Fruit fly (Drosophila melanogaster) whole organism, embryonic: ENCODE results near the gene solo.

ENCODE experiments used
- Abd-B ChIP-seq: fragments of 200-800 bp; sonication (Bioruptor generic); optimal IDR thresholded peaks from 2 replicates; lab custom pipeline; 2018; ENCODE audit warnings: missing biosample characterization, mild to moderate bottlenecking, missing genetic modification characterization, moderate library complexity
- B-H2 ChIP-seq: fragments of 200-800 bp; sonication (Bioruptor generic); optimal IDR thresholded peaks from 2 replicates; lab custom pipeline; 2018; ENCODE audit warnings: missing biosample characterization, mild to moderate bottlenecking, missing genetic modification characterization
- Bgb ChIP-seq: fragments of 200-800 bp; sonication (Bioruptor generic); IDR thresholded peaks from 2 replicates; pipeline ENCODE4 v1.3.6; 2022; ENCODE audit warnings: missing biosample characterization, missing genetic modification characterization; ENCODE audit not compliant: partially characterized antibody
- CG1024 ChIP-seq: fragments of 200-800 bp; sonication (Bioruptor generic); IDR thresholded peaks from 2 replicates; pipeline ENCODE4 v1.3.6; 2022; ENCODE audit warnings: missing biosample characterization, missing genetic modification characterization
- CG10267 ChIP-seq: fragments of 200-800 bp; sonication (Bioruptor generic); optimal IDR thresholded peaks from 2 replicates; lab custom pipeline; 2018; ENCODE audit warnings: missing biosample characterization, mild to moderate bottlenecking, missing genetic modification characterization, moderate library complexity
- CG11398 ChIP-seq: fragments of 200-800 bp; sonication (Bioruptor generic); optimal IDR thresholded peaks from 2 replicates; lab custom pipeline; 2016; ENCODE audit warnings: missing biosample characterization, missing genetic modification characterization
- CG11696 ChIP-seq: fragments of 200-800 bp; sonication (Bioruptor generic); IDR thresholded peaks from 2 replicates; pipeline ENCODE4 v1.3.6; 2022; ENCODE audit warnings: missing biosample characterization, missing genetic modification characterization
- CG13123 ChIP-seq: fragments of 200-800 bp; sonication (Bioruptor generic); optimal IDR thresholded peaks from 2 replicates; lab custom pipeline; 2016; ENCODE audit warnings: missing biosample characterization, missing genetic modification characterization
- CG18011 ChIP-seq: fragments of 200-800 bp; sonication (Bioruptor generic); optimal IDR thresholded peaks from 2 replicates; lab custom pipeline; 2017; ENCODE audit warnings: missing biosample characterization, missing genetic modification characterization, mild to moderate bottlenecking, moderate library complexity, missing genotype
- CG18262 ChIP-seq: fragments of 200-800 bp; optimal IDR thresholded peaks from 3 replicates; lab custom pipeline; 2019; ENCODE audit warnings: missing biosample characterization, mild to moderate bottlenecking, missing genetic modification characterization, moderate library complexity
- CG18764 ChIP-seq: fragments of 200-800 bp; sonication (Bioruptor generic); optimal IDR thresholded peaks from 3 replicates; lab custom pipeline; 2016; ENCODE audit warnings: missing biosample characterization, missing genetic modification characterization
- CG2116 ChIP-seq: fragments of 200-800 bp; sonication (Bioruptor generic); optimal IDR thresholded peaks from 3 replicates; lab custom pipeline; 2018; ENCODE audit warnings: missing biosample characterization, mild to moderate bottlenecking, missing genetic modification characterization
- CG30403 ChIP-seq: fragments of 200-800 bp; sonication (Bioruptor generic); optimal IDR thresholded peaks from 3 replicates; lab custom pipeline; 2016; ENCODE audit warnings: missing biosample characterization, missing genetic modification characterization
- CG33213 ChIP-seq: fragments of 200-800 bp; sonication (Bioruptor generic); optimal IDR thresholded peaks from 3 replicates; lab custom pipeline; 2016; ENCODE audit warnings: missing biosample characterization, missing genetic modification characterization
- CG3726 ChIP-seq: fragments of 200-800 bp; sonication (Bioruptor generic); IDR thresholded peaks from 3 replicates; pipeline ENCODE4, ENCODE4 v1.3.6; 2022; ENCODE audit warnings: missing biosample characterization, missing genetic modification characterization
- CG4328 ChIP-seq: fragments of 200-800 bp; sonication (Bioruptor generic); optimal IDR thresholded peaks from 3 replicates; lab custom pipeline; 2017; ENCODE audit warnings: missing biosample characterization, missing genetic modification reagents, missing genetic modification characterization
- CG6813 ChIP-seq: fragments of 200-800 bp; sonication (Bioruptor generic); optimal IDR thresholded peaks from 2 replicates; lab custom pipeline; 2017; ENCODE audit warnings: missing biosample characterization, missing genetic modification characterization, mild to moderate bottlenecking, moderate library complexity, missing genetic modification reagents
- CG7271 ChIP-seq: fragments of 200-800 bp; sonication (Bioruptor generic); optimal IDR thresholded peaks from 2 replicates; lab custom pipeline; 2018; ENCODE audit warnings: missing biosample characterization, mild to moderate bottlenecking, missing genetic modification characterization, moderate library complexity
- CG7556 ChIP-seq: fragments of 200-800 bp; sonication (Bioruptor generic); optimal IDR thresholded peaks from 2 replicates; lab custom pipeline; 2017; ENCODE audit warnings: missing biosample characterization, mild to moderate bottlenecking, missing genetic modification characterization
- CG7745 ChIP-seq: fragments of 200-800 bp; sonication (Bioruptor generic); optimal IDR thresholded peaks from 2 replicates; lab custom pipeline; 2018; ENCODE audit warnings: missing biosample characterization, mild to moderate bottlenecking, missing genetic modification characterization, moderate library complexity
- CG7987 ChIP-seq: fragments of 200-800 bp; sonication (Bioruptor generic); optimal IDR thresholded peaks from 2 replicates; lab custom pipeline; 2018; ENCODE audit warnings: missing biosample characterization, mild to moderate bottlenecking, missing genetic modification characterization, moderate library complexity
- CG8281 ChIP-seq: fragments of 200-800 bp; sonication (Bioruptor generic); optimal IDR thresholded peaks from 2 replicates; lab custom pipeline; 2018; ENCODE audit warnings: missing biosample characterization, mild to moderate bottlenecking, missing genetic modification characterization, moderate library complexity
- CG8290 ChIP-seq, 3 experiments: fragments of 200-800 bp; sonication (Bioruptor generic); optimal IDR thresholded peaks; 2 replicates each; lab custom pipeline; 2016 to 2019; ENCODE audit warnings: missing biosample characterization in 3 of 3, missing genetic modification characterization in 3 of 3, mild to moderate bottlenecking in 2 of 3, moderate library complexity in 1 of 3
- Fer1 ChIP-seq: fragments of 200-800 bp; sonication (Bioruptor generic); optimal IDR thresholded peaks from 2 replicates; lab custom pipeline; 2017; ENCODE audit warnings: missing biosample characterization, mild to moderate bottlenecking, missing genetic modification characterization
- Lhr ChIP-seq: fragments of 200-800 bp; sonication (Bioruptor generic); optimal IDR thresholded peaks from 3 replicates; lab custom pipeline; 2017; ENCODE audit warnings: mild to moderate bottlenecking, missing biosample characterization, missing genetic modification reagents, missing genetic modification characterization
- MESR4 ChIP-seq: fragments of 200-800 bp; sonication (Bioruptor generic); optimal IDR thresholded peaks from 2 replicates; lab custom pipeline; 2018; ENCODE audit warnings: missing biosample characterization, mild to moderate bottlenecking, missing genetic modification characterization, moderate library complexity
- Myb ChIP-seq: fragments of 200-800 bp; sonication (Bioruptor generic); optimal IDR thresholded peaks from 2 replicates; lab custom pipeline; 2016; ENCODE audit warnings: missing biosample characterization, missing genetic modification characterization
- Nf-YA ChIP-seq: fragments of 200-800 bp; sonication (Bioruptor generic); IDR thresholded peaks from 2 replicates; pipeline ENCODE4 v1.3.6; 2022; ENCODE audit warnings: missing biosample characterization, missing genetic modification characterization
- Optix ChIP-seq: fragments of 200-800 bp; sonication (Bioruptor generic); IDR thresholded peaks from 3 replicates; pipeline ENCODE4 v1.3.6; 2022; ENCODE audit warnings: missing biosample characterization, missing genetic modification characterization
- Spps ChIP-seq: fragments of 200-800 bp; sonication (Bioruptor generic); optimal IDR thresholded peaks from 2 replicates; lab custom pipeline; 2018; ENCODE audit warnings: missing biosample characterization, mild to moderate bottlenecking, missing genetic modification characterization
- Xbp1 ChIP-seq: fragments of 200-800 bp; sonication (Bioruptor generic); optimal IDR thresholded peaks from 3 replicates; lab custom pipeline; 2016; ENCODE audit warnings: missing biosample characterization, mild to moderate bottlenecking, missing genetic modification characterization
- ab ChIP-seq: fragments of 200-800 bp; sonication (Bioruptor generic); optimal IDR thresholded peaks from 2 replicates; lab custom pipeline; 2016; ENCODE audit warnings: missing biosample characterization, missing genetic modification characterization
- al ChIP-seq: fragments of 200-800 bp; sonication (Bioruptor generic); IDR thresholded peaks from 2 replicates; pipeline ENCODE4 v1.3.6; 2022; ENCODE audit warnings: missing biosample characterization, missing genetic modification characterization
- ap ChIP-seq: fragments of 200-800 bp; sonication (Bioruptor generic); IDR thresholded peaks from 2 replicates; pipeline ENCODE4 v1.3.6; 2022; ENCODE audit warnings: missing biosample characterization, missing genetic modification characterization
- bab2 ChIP-seq: fragments of 200-800 bp; sonication (Bioruptor generic); optimal IDR thresholded peaks from 2 replicates; lab custom pipeline; 2016; ENCODE audit warnings: missing biosample characterization, missing genetic modification characterization
- chif ChIP-seq, 2 experiments: fragments of 200-800 bp; sonication (Bioruptor generic); optimal IDR thresholded peaks; 3 replicates each; lab custom pipeline; 2016; ENCODE audit warnings: missing biosample characterization in 2 of 2, missing genetic modification characterization in 2 of 2
- crc ChIP-seq: fragments of 200-800 bp; sonication (Bioruptor generic); optimal IDR thresholded peaks from 2 replicates; lab custom pipeline; 2016; ENCODE audit warnings: missing biosample characterization, missing genetic modification characterization
- dimm ChIP-seq: fragments of 200-800 bp; sonication (Bioruptor generic); IDR thresholded peaks from 2 replicates; pipeline ENCODE4 v1.3.6; 2022; ENCODE audit warnings: missing biosample characterization, missing genetic modification characterization
- emc ChIP-seq: fragments of 200-800 bp; sonication (Bioruptor generic); optimal IDR thresholded peaks from 2 replicates; lab custom pipeline; 2016; ENCODE audit warnings: missing biosample characterization, missing genetic modification characterization
- en ChIP-seq: fragments of 200-800 bp; sonication (Bioruptor generic); optimal IDR thresholded peaks from 2 replicates; lab custom pipeline; 2016; ENCODE audit warnings: missing biosample characterization, missing genetic modification characterization
- gcm2 ChIP-seq: fragments of 200-800 bp; sonication (Bioruptor generic); optimal IDR thresholded peaks from 2 replicates; lab custom pipeline; 2016; ENCODE audit warnings: missing biosample characterization, missing genetic modification characterization
- her ChIP-seq: fragments of 200-800 bp; sonication (Bioruptor generic); optimal IDR thresholded peaks from 2 replicates; lab custom pipeline; 2016; ENCODE audit warnings: missing biosample characterization, missing genetic modification characterization
- maf-S ChIP-seq: fragments of 200-800 bp; sonication (Bioruptor generic); optimal IDR thresholded peaks from 2 replicates; lab custom pipeline; 2016; ENCODE audit warnings: missing biosample characterization, missing genetic modification characterization
- phol ChIP-seq: fragments of 200-800 bp; sonication (Bioruptor generic); optimal IDR thresholded peaks from 3 replicates; lab custom pipeline; 2018; ENCODE audit warnings: missing biosample characterization, mild to moderate bottlenecking, missing genetic modification characterization, moderate library complexity
- slou ChIP-seq: fragments of 200-800 bp; sonication (Bioruptor generic); optimal IDR thresholded peaks from 3 replicates; lab custom pipeline; 2016; ENCODE audit warnings: missing biosample characterization, missing genetic modification characterization
- slp2 ChIP-seq: fragments of 200-800 bp; sonication (Bioruptor generic); optimal IDR thresholded peaks from 2 replicates; lab custom pipeline; 2016; ENCODE audit warnings: missing biosample characterization, missing genetic modification characterization
- sob ChIP-seq: fragments of 200-800 bp; sonication (Bioruptor generic); IDR thresholded peaks from 2 replicates; pipeline ENCODE4 v1.3.6; 2022; ENCODE audit warnings: missing biosample characterization, missing genetic modification characterization
- sr ChIP-seq: fragments of 200-800 bp; sonication (Bioruptor generic); IDR thresholded peaks from 3 replicates; pipeline ENCODE4 v1.3.6; 2022; ENCODE audit warnings: missing biosample characterization, missing genetic modification characterization
- tx ChIP-seq: fragments of 200-800 bp; sonication (Bioruptor generic); optimal IDR thresholded peaks from 2 replicates; lab custom pipeline; 2016; ENCODE audit warnings: missing biosample characterization, missing genetic modification characterization
- wor ChIP-seq: fragments of 200-800 bp; sonication (Bioruptor generic); IDR thresholded peaks from 2 replicates; pipeline ENCODE4 v1.3.6; 2022; ENCODE audit warnings: missing biosample characterization, missing genetic modification characterization

The solo gene

dm6 chr2L:15066141-15066540, 4.7 kb downstream of the solo start (continued):
- no peak for TF ChIP-seq CG33213

dm6 chr2L:15067832-15068231, 6.4 kb downstream of the solo start:
- TF ChIP-seq ap (GFP tag; lab: Robert Waterston, UW): no peak
- TF ChIP-seq Fer1 (GFP tag; lab: Kevin White, UChicago): peak; percentile 76
- TF ChIP-seq MESR4: peak; percentile 95
- TF ChIP-seq her (GFP tag; lab: Kevin White, UChicago): peak; percentile 76
- TF ChIP-seq B-H2 (GFP tag; lab: Kevin White, UChicago): peak; percentile 84
- TF ChIP-seq phol (tag; lab: Kevin White, UChicago): peak; percentile 74
- peak; percentile 78 for TF ChIP-seq Lhr
- TF ChIP-seq CG1024 (GFP tag; lab: Robert Waterston, UW): no peak
- no peak for TF ChIP-seq CG6813
- no peak for TF ChIP-seq ab
- TF ChIP-seq CG10267 (tag; lab: Kevin White, UChicago): peak; percentile 83
- peak; percentile 40 for TF ChIP-seq Xbp1
- no peak for TF ChIP-seq slp2 (GFP tag; lab: Kevin White, UChicago)
- TF ChIP-seq emc (GFP tag; lab: Kevin White, UChicago): no peak
- TF ChIP-seq CG18262 (tag; lab: Kevin White, UChicago): no peak
- no peak for TF ChIP-seq gcm2 (GFP tag; lab: Kevin White, UChicago)
- TF ChIP-seq CG7271: peak; percentile 45
- TF ChIP-seq crc (GFP tag; lab: Kevin White, UChicago): no peak
- no peak for TF ChIP-seq CG11398 (GFP tag; lab: Kevin White, UChicago)
- TF ChIP-seq en (GFP tag; lab: Kevin White, UChicago): no peak
- TF ChIP-seq CG8290 (GFP tag; optimal IDR thresholded peaks at IDR 0.05; lab: Kevin White, UChicago): peak; percentile 34
- TF ChIP-seq CG8290 (tag; optimal IDR thresholded peaks at IDR 0.05; lab: Kevin White, UChicago): peak in 1 of 2 experiments; percentile 86
- peak; percentile 89; the same call in 2 of the 3 replicates for TF ChIP-seq sr (GFP tag; lab: Robert Waterston, UW)
- peak; percentile 15 for TF ChIP-seq CG30403
- TF ChIP-seq chif (GFP tag; optimal IDR thresholded peaks at IDR 0.05; lab: Kevin White, UChicago): peak in 1 of 2 experiments; percentile 6
- TF ChIP-seq sob (GFP tag; lab: Robert Waterston, UW): peak; percentile 61
- TF ChIP-seq maf-S (GFP tag; lab: Kevin White, UChicago): peak; percentile 12
- no peak for TF ChIP-seq CG7556 (GFP tag; lab: Kevin White, UChicago)
- no peak for TF ChIP-seq CG18764 (GFP tag; lab: Kevin White, UChicago)
- TF ChIP-seq CG3726 (GFP tag; lab: Robert Waterston, UW): no peak
- TF ChIP-seq CG8281 (tag; lab: Kevin White, UChicago): no peak
- peak; percentile 95 for TF ChIP-seq Bgb
- peak; percentile 74 for TF ChIP-seq CG2116 (GFP tag; lab: Kevin White, UChicago)
- no peak for TF ChIP-seq Spps (tag; lab: Kevin White, UChicago)
- TF ChIP-seq dimm: no peak
- TF ChIP-seq bab2 (GFP tag; lab: Kevin White, UChicago): no peak
- TF ChIP-seq tx: peak; percentile 38
- no peak for TF ChIP-seq wor
- TF ChIP-seq al (GFP tag; lab: Robert Waterston, UW): no peak
- no peak for TF ChIP-seq CG13123 (GFP tag; lab: Kevin White, UChicago)
- peak; percentile 30 for TF ChIP-seq Abd-B
- TF ChIP-seq Optix: no peak
- peak; percentile 40 for TF ChIP-seq CG7745 (tag; lab: Kevin White, UChicago)
- 0 out of 2 replicates have a peak, but pooled peaks have one; percentile 15 for TF ChIP-seq Nf-YA (GFP tag; lab: Robert Waterston, UW)
- TF ChIP-seq CG7987 (GFP tag; lab: Kevin White, UChicago): peak; percentile 93
- no peak for TF ChIP-seq slou (GFP tag; lab: Kevin White, UChicago)
- peak; percentile 59 for TF ChIP-seq CG4328 (GFP tag; lab: Kevin White, UChicago)
- TF ChIP-seq CG18011 (GFP tag; lab: Kevin White, UChicago): no peak
- TF ChIP-seq Myb: peak; percentile 27
- no peak for TF ChIP-seq CG11696
